Worm (Caenorhabditis elegans) whole organism, L4 larva: Measurements from ENCODE around the gene blos-2.

Experiments
- F10B5.3 ChIP-seq: sonication (generic microtip); optimal IDR thresholded peaks from 2 replicates; lab custom pipeline; 2016; ENCODE audit warnings: mild to moderate bottlenecking, missing genetic modification characterization, missing compliant biosample characterization
- F37D6.2 ChIP-seq: sonication (generic microtip); optimal IDR thresholded peaks from 2 replicates; lab custom pipeline; 2016; ENCODE audit warnings: mild to moderate bottlenecking, missing genetic modification characterization, missing compliant biosample characterization
- F44E2.7 ChIP-seq: fragments of 200-800 bp; sonication (Bioruptor generic); IDR thresholded peaks from 2 replicates; pipeline ENCODE4 v2.1.2; 2022; ENCODE audit warnings: missing genetic modification characterization, missing compliant biosample characterization
- aha-1 ChIP-seq: fragments of 150-350 bp; peaks from one replicate; lab custom pipeline; 2014; ENCODE audit warnings: missing biosample characterization, missing genetic modification characterization
- arid-1 ChIP-seq: fragments of 200-800 bp; sonication (Bioruptor generic); conservative IDR thresholded peaks from 2 replicates; pipeline ENCODE4 v1.3.6; 2022; ENCODE audit warnings: missing genetic modification reagents, missing genetic modification characterization, missing compliant biosample characterization
- attf-4 ChIP-seq: sonication (generic microtip); optimal IDR thresholded peaks from 3 replicates; lab custom pipeline; 2017; ENCODE audit warnings: missing biosample characterization, missing genetic modification characterization
- ceh-28 ChIP-seq: fragments of 150-350 bp; optimal IDR thresholded peaks from 2 replicates; lab custom pipeline; 2014; ENCODE audit warnings: missing biosample characterization, missing genetic modification reagents, missing genetic modification characterization
- ceh-44 ChIP-seq: fragments of 200-800 bp; sonication (Bioruptor generic); IDR thresholded peaks from 2 replicates; pipeline ENCODE4 v1.3.6; 2022; ENCODE audit warnings: missing genetic modification reagents, missing genetic modification characterization, missing compliant biosample characterization
- ces-1 ChIP-seq: fragments of 150-350 bp; sonication (generic microtip); optimal IDR thresholded peaks from 4 replicates; lab custom pipeline; 2014; ENCODE audit warnings: missing biosample characterization, missing genetic modification reagents, missing genetic modification characterization
- ctbp-1 ChIP-seq: fragments of 200-800 bp; sonication (Bioruptor generic); IDR thresholded peaks from 2 replicates; pipeline ENCODE4 v1.3.6; 2022; ENCODE audit warnings: missing genetic modification reagents, missing genetic modification characterization, missing compliant biosample characterization
- daf-12 ChIP-seq: fragments of 150-350 bp; optimal IDR thresholded peaks from 2 replicates; lab custom pipeline; 2014; ENCODE audit warnings: missing biosample characterization, missing genetic modification reagents, missing genetic modification characterization
- daf-16 ChIP-seq, 3 experiments: sonication (generic microtip); optimal IDR thresholded peaks; 2 replicates each; lab custom pipeline; 2016 to 2017; ENCODE audit warnings: missing genetic modification characterization in 3 of 3, missing genetic modification reagents in 3 of 3, mild to moderate bottlenecking in 2 of 3, missing compliant biosample characterization in 2 of 3, missing biosample characterization in 1 of 3, moderate library complexity in 1 of 3
- dmd-6 ChIP-seq: fragments of 200-800 bp; sonication (Bioruptor generic); IDR thresholded peaks from 2 replicates; pipeline ENCODE4 v1.3.6; 2022; ENCODE audit warnings: missing genetic modification reagents, missing genetic modification characterization, missing compliant biosample characterization
- dmd-8 ChIP-seq: fragments of 200-800 bp; sonication (Bioruptor generic); IDR thresholded peaks from 2 replicates; pipeline ENCODE4 v1.3.6; 2022; ENCODE audit warnings: missing genetic modification characterization, missing compliant biosample characterization
- dpl-1 ChIP-seq: fragments of 150-350 bp; optimal IDR thresholded peaks from 2 replicates; lab custom pipeline; 2014; ENCODE audit warnings: missing biosample characterization, missing genetic modification reagents, missing genetic modification characterization
- egl-43 ChIP-seq: fragments of 200-800 bp; sonication (Bioruptor generic); IDR thresholded peaks from 2 replicates; pipeline ENCODE4 v1.3.6; 2022; ENCODE audit warnings: missing genetic modification reagents, missing genetic modification characterization, missing compliant biosample characterization
- hlh-11 ChIP-seq: fragments of 200-800 bp; sonication (Bioruptor generic); optimal IDR thresholded peaks from 2 replicates; lab custom pipeline; 2018; ENCODE audit warnings: mild to moderate bottlenecking, missing genetic modification characterization, missing compliant biosample characterization
- jun-1 ChIP-seq: fragments of 150-350 bp; optimal IDR thresholded peaks from 2 replicates; lab custom pipeline; 2014; ENCODE audit warnings: missing biosample characterization, missing genetic modification reagents, missing genetic modification characterization
- lin-15B ChIP-seq: fragments of 150-350 bp; sonication (generic microtip); optimal IDR thresholded peaks from 3 replicates; lab custom pipeline; 2014; ENCODE audit warnings: missing biosample characterization, missing genetic modification characterization
- lin-29 ChIP-seq: fragments of 200-800 bp; sonication (Bioruptor generic); IDR thresholded peaks from 2 replicates; pipeline ENCODE4 v1.3.6; 2022; ENCODE audit warnings: missing genetic modification reagents, missing genetic modification characterization, missing compliant biosample characterization
- lin-38 ChIP-seq: fragments of 200-800 bp; sonication (Bioruptor generic); IDR thresholded peaks from 2 replicates; pipeline ENCODE4 v1.3.6; 2022; ENCODE audit warnings: missing genetic modification reagents, missing genetic modification characterization, missing compliant biosample characterization
- lsy-2 ChIP-seq, 2 experiments: fragments of 150-350 bp in 1 of 2; sonication (generic microtip) in 1 of 2; optimal IDR thresholded peaks; 2 replicates each; lab custom pipeline; 2014 to 2017; ENCODE audit warnings: missing biosample characterization in 2 of 2, missing genetic modification characterization in 2 of 2
- madf-5 ChIP-seq, 2 experiments: fragments of 200-800 bp; sonication (Bioruptor generic); IDR thresholded peaks; 2 replicates each; pipeline ENCODE4 v1.3.6; 2022; ENCODE audit warnings: missing compliant biosample characterization in 2 of 2, missing genetic modification characterization in 2 of 2
- mep-1 ChIP-seq: fragments of 150-350 bp; sonication (generic microtip); optimal IDR thresholded peaks from 3 replicates; lab custom pipeline; 2014; ENCODE audit warnings: missing biosample characterization, missing genetic modification characterization
- mes-2 ChIP-seq: sonication (generic microtip); optimal IDR thresholded peaks from 2 replicates; lab custom pipeline; 2016; ENCODE audit warnings: missing genotype, mild to moderate bottlenecking, missing genetic modification characterization, missing compliant biosample characterization; ENCODE audit not compliant: poor library complexity, severe bottlenecking
- nhr-102 ChIP-seq: sonication (generic microtip); optimal IDR thresholded peaks from 2 replicates; lab custom pipeline; 2016; ENCODE audit warnings: mild to moderate bottlenecking, missing genetic modification characterization, moderate library complexity, missing compliant biosample characterization
- nhr-111 ChIP-seq: fragments of 200-800 bp; sonication (Bioruptor generic); optimal IDR thresholded peaks from 2 replicates; lab custom pipeline; 2018; ENCODE audit warnings: mild to moderate bottlenecking, missing genetic modification characterization, missing compliant biosample characterization
- nhr-28 ChIP-seq: fragments of 150-350 bp; optimal IDR thresholded peaks from 2 replicates; lab custom pipeline; 2014; ENCODE audit warnings: missing biosample characterization, missing genetic modification characterization
- nhr-6 ChIP-seq: fragments of 150-350 bp; optimal IDR thresholded peaks from 2 replicates; lab custom pipeline; 2014; ENCODE audit warnings: missing biosample characterization, missing genetic modification characterization
- nhr-77 ChIP-seq: fragments of 150-350 bp; optimal IDR thresholded peaks from 2 replicates; lab custom pipeline; 2014; ENCODE audit warnings: missing biosample characterization, missing genetic modification characterization
- pha-4 ChIP-seq, 2 experiments: fragments of 150-350 bp in 1 of 2; fragments of 200-800 bp in 1 of 2; sonication (Bioruptor generic) in 1 of 2; IDR thresholded peaks in 1 of 2; optimal IDR thresholded peaks in 1 of 2; 2 replicates each; pipeline versions ENCODE4 v1.3.6 to Lab custom; 2014 to 2022; ENCODE audit warnings: missing genetic modification characterization in 2 of 2, missing genetic modification reagents in 2 of 2, missing biosample characterization in 1 of 2, missing compliant biosample characterization in 1 of 2
- pqm-1 ChIP-seq: sonication (generic microtip); optimal IDR thresholded peaks from 2 replicates; lab custom pipeline; 2017; ENCODE audit warnings: missing biosample characterization, missing genetic modification characterization
- rbr-2 ChIP-seq: sonication (generic microtip); optimal IDR thresholded peaks from 2 replicates; lab custom pipeline; 2016; ENCODE audit warnings: missing genotype, missing genetic modification characterization, missing compliant biosample characterization
- saeg-2 ChIP-seq: fragments of 200-800 bp; sonication (Bioruptor generic); IDR thresholded peaks from 2 replicates; pipeline ENCODE4 v1.3.6; 2022; ENCODE audit warnings: missing genetic modification reagents, missing genetic modification characterization, missing compliant biosample characterization
- set-16 ChIP-seq: fragments of 200-800 bp; sonication (Bioruptor generic); IDR thresholded peaks from 2 replicates; pipeline ENCODE4 v1.3.6; 2022; ENCODE audit warnings: missing genetic modification reagents, missing genetic modification characterization, missing compliant biosample characterization
- spr-1 ChIP-seq: sonication (generic microtip); optimal IDR thresholded peaks from 2 replicates; lab custom pipeline; 2016; ENCODE audit warnings: mild to moderate bottlenecking, missing genetic modification characterization, missing compliant biosample characterization
- spr-3 ChIP-seq: fragments of 200-800 bp; sonication (Bioruptor generic); optimal IDR thresholded peaks from 2 replicates; lab custom pipeline; 2018; ENCODE audit warnings: mild to moderate bottlenecking, missing genetic modification characterization, missing compliant biosample characterization
- unc-130 ChIP-seq: sonication (generic microtip); optimal IDR thresholded peaks from 2 replicates; lab custom pipeline; 2016; ENCODE audit warnings: missing genetic modification reagents, missing genetic modification characterization, missing compliant biosample characterization
- vab-7 ChIP-seq: fragments of 200-800 bp; sonication (Bioruptor generic); IDR thresholded peaks from 2 replicates; pipeline ENCODE4 v1.3.6; 2022; ENCODE audit warnings: missing genetic modification reagents, missing genetic modification characterization, missing compliant biosample characterization
- zfp-2 ChIP-seq: sonication (generic microtip); optimal IDR thresholded peaks from 2 replicates; lab custom pipeline; 2016; ENCODE audit warnings: mild to moderate bottlenecking, missing genetic modification characterization, missing compliant biosample characterization
- zfp-3 ChIP-seq: fragments of 200-800 bp; sonication (Bioruptor generic); conservative IDR thresholded peaks from 2 replicates; pipeline ENCODE4 v1.3.6; 2022; ENCODE audit warnings: missing genetic modification reagents, missing genetic modification characterization, missing compliant biosample characterization
- zip-2 ChIP-seq: fragments of 150-350 bp; optimal IDR thresholded peaks from 2 replicates; lab custom pipeline; 2014; ENCODE audit warnings: missing biosample characterization, missing genetic modification characterization
- ztf-11 ChIP-seq: fragments of 150-350 bp; optimal IDR thresholded peaks from 2 replicates; lab custom pipeline; 2014; ENCODE audit warnings: missing biosample characterization, missing genetic modification characterization

Gene blos-2

DNA sequence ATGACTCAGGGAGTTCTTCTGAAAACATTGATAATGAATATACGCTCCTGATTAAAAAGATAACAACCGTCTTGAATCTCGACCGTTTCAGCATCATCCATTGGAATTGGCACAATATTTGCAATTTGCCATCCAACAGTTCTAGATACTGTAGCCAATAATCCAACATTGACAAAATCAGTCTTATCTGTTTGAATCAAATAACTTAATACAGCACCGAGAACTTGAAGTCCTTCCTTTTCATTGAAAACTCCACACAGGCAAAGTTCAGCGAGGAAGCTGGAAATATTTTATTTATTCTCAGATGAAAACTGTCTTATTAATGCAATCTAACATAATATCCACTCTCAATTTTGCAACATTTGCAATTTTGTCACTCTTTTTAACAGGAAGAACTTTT, 38.3 kb downstream of the blos-2 start:
- peak; percentile 90 for TF ChIP-seq aha-1 (tag; lab: Kevin White, UChicago)
- TF ChIP-seq pha-4 (GFP tag; IDR thresholded peaks at IDR 0.05; lab: Robert Waterston, UW), result no peak
- TF ChIP-seq pha-4 (tag; optimal IDR thresholded peaks at IDR 0.05; lab: Kevin White, UChicago), result no peak

DNA sequence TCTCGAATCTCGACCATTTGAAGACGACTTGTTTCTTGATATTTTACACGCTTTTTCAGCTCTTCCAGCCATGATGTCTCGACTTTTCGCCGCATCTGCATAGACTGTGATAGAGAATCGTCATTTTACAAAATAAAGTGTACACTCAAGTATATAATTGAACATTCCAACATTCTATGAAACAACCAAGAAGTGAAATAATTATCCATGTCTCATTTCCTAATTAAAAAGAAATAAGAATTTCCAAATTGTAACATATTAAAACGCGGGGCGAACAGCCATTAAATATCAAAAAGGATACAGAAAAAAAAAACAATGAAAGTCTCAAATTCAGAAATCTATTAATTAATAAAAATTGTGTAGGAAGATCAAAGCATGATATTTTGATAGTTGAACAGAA, 39.0 kb downstream of the blos-2 start, which contains the start of gene smg-3:
TSS of gene smg-3 (minus strand) at position 101 of the 400 bp plus-strand sequence.
- TF ChIP-seq rbr-2 (tag; lab: Kevin White, UChicago) (no peak), spr-1 (tag; lab: Kevin White, UChicago) (no peak), ctbp-1 (no peak), vab-7 (GFP tag; lab: Robert Waterston, UW) (no peak), F37D6.2 (no peak), F10B5.3 (tag; lab: Kevin White, UChicago) (no peak), F44E2.7 (no peak), pqm-1 (tag; lab: Kevin White, UChicago) (no peak), ceh-44 (GFP tag; lab: Robert Waterston, UW) (no peak), lin-38 (GFP tag; lab: Robert Waterston, UW) (no peak), nhr-111 (GFP tag; lab: Kevin White, UChicago) (no peak), dmd-6 (GFP tag; lab: Robert Waterston, UW) (no peak)

DNA sequence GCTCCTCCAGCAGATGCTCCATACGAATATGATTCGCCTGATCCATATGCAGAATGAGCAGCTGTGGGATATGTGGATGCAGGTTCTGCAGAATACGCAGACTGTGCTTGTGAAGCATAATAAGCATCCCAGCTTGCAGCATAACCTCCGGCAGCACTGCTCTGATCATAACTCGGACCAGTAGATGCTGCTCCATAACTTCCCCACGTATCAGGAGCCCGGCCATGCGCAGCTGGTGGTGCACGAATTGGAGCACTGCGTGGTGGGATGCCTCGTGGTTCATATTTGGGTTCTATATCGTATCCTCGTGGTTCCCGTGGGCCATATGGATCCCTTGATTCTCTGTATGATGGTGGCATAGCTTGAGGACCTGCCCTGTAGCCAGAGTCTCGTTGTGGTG, 39.7 kb downstream of the blos-2 start:
- TF ChIP-seq egl-43 (GFP tag; lab: Robert Waterston, UW), result no peak
- peak; percentile 52 for TF ChIP-seq set-16 (GFP tag; lab: Robert Waterston, UW)
- TF ChIP-seq zfp-3, result no peak
- TF ChIP-seq dmd-8 (GFP tag; lab: Robert Waterston, UW), result 0 out of 2 replicates have a peak, but pooled peaks have one; percentile 37
- 0 out of 2 replicates have a peak, but pooled peaks have one; percentile 5 for TF ChIP-seq vab-7 (GFP tag; lab: Robert Waterston, UW)
- TF ChIP-seq jun-1, result no peak
- TF ChIP-seq, all 104 proteins: peak for 3

DNA sequence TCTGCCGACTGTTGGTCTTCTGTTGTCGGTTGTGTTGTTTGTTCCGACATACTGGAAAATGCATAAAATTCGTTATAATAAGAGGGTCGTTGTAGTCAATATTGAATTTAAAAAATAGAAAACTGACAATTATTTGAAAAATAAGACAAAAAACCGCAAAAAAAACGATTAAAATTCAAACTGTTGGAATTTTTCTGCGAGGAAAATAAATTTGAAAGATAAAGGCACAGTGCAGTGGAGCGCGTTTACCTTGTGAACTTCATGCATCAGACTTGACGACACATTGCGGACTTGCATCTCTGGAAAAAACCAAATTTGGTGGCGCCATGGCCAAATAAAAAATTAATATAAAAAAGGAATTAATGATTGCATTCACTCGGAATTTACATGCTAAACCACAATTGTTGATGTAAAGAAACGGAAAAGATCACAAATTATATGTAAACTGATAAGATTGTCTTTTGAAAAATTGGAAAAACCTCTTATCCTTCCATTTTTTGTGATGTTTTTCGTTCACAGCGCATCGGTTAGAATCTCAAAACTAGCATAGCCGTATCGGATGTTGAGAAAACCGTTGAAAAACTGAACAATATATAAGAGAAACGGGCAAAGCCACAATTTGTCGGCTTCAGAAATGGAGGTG, 42.6 kb downstream of the blos-2 start, which contains the start of the genes hrpf-2 and bli-6:
TSS of gene hrpf-2 (minus strand) at position 51 of the 643 bp plus-strand sequence.
TSS of gene bli-6 (plus strand) at position 593 of the 643 bp plus-strand sequence.
- TF ChIP-seq daf-16 (GFP tag; optimal IDR thresholded peaks at IDR 0.05; lab: Kevin White, UChicago) (no peak), daf-16 (tag; optimal IDR thresholded peaks at IDR 0.05; lab: Kevin White, UChicago) (peak; percentile 37), nhr-28 (tag; lab: Kevin White, UChicago) (peak; percentile 57), rbr-2 (tag; lab: Kevin White, UChicago) (peak; percentile 70), lin-15B (peak; percentile 17), ceh-28 (tag; lab: Kevin White, UChicago) (no peak), lin-38 (GFP tag; lab: Robert Waterston, UW) (peak; percentile 95), hlh-11 (peak; percentile 69), zfp-3 (no peak), spr-3 (GFP tag; lab: Kevin White, UChicago) (no peak), pha-4 (GFP tag; IDR thresholded peaks at IDR 0.05; lab: Robert Waterston, UW) (no peak), pha-4 (tag; optimal IDR thresholded peaks at IDR 0.05; lab: Kevin White, UChicago) (peak; percentile 44), daf-12 (no peak), attf-4 (no peak), ces-1 (no peak), zfp-2 (tag; lab: Kevin White, UChicago) (peak; percentile 1), nhr-77 (peak; percentile 51), zip-2 (tag; lab: Kevin White, UChicago) (no peak), nhr-6 (peak; percentile 60), unc-130 (GFP tag; lab: Kevin White, UChicago) (no peak), nhr-102 (tag; lab: Kevin White, UChicago) (peak; percentile 17), arid-1 (GFP tag; lab: Robert Waterston, UW) (0 out of 2 replicates have a peak, but pooled peaks have one; percentile 13), madf-5 (GFP tag; IDR thresholded peaks at IDR 0.05; lab: Robert Waterston, UW) (no peak), ztf-11 (tag; lab: Kevin White, UChicago) (no peak), mes-2 (tag; lab: Kevin White, UChicago) (peak; percentile 81), saeg-2 (GFP tag; lab: Robert Waterston, UW) (no peak), lsy-2 (tag; optimal IDR thresholded peaks at IDR 0.05; lab: Kevin White, UChicago) (peak in 1 of 2 experiments; percentile 88), lin-29 (GFP tag; lab: Robert Waterston, UW) (0 out of 2 replicates have a peak, but pooled peaks have one; percentile 20), dpl-1 (GFP tag; lab: Kevin White, UChicago) (peak; percentile 82), mep-1 (tag; lab: Kevin White, UChicago) (peak; percentile 62)
